Worm (Caenorhabditis elegans) whole organism, young adult: ENCODE measurements around the gene srlf-37.

ENCODE experiments used
- C06A6.2 ChIP-seq: fragments of 200-800 bp; sonication (Bioruptor generic); conservative IDR thresholded peaks from 2 replicates; pipeline ENCODE4 v1.3.6; 2022; ENCODE audit warnings: missing genetic modification characterization, missing compliant biosample characterization
- D2030.7 ChIP-seq: fragments of 200-800 bp; sonication (Bioruptor generic); IDR thresholded peaks from 2 replicates; pipeline ENCODE4 v1.3.6; 2022; ENCODE audit warnings: missing genetic modification reagents, missing genetic modification characterization, missing compliant biosample characterization
- F33H1.4 ChIP-seq: fragments of 200-800 bp; sonication (Bioruptor generic); IDR thresholded peaks from 2 replicates; pipeline ENCODE4 v1.3.6; 2022; ENCODE audit warnings: missing genetic modification reagents, missing genetic modification characterization, missing compliant biosample characterization
- F37B4.10 ChIP-seq: fragments of 200-800 bp; sonication (Bioruptor generic); IDR thresholded peaks from 2 replicates; pipeline ENCODE4 v1.3.6; 2022; ENCODE audit warnings: missing genetic modification characterization, missing compliant biosample characterization
- F49E8.2 ChIP-seq: sonication (generic microtip); optimal IDR thresholded peaks from 3 replicates; lab custom pipeline; 2017; ENCODE audit warnings: missing genetic modification characterization, mild to moderate bottlenecking, missing compliant biosample characterization, antibody characterized with exemption, moderate library complexity; ENCODE audit not compliant: insufficient read depth
- F57C9.4 ChIP-seq: sonication (generic microtip); optimal IDR thresholded peaks from 2 replicates; lab custom pipeline; 2017; ENCODE audit warnings: mild to moderate bottlenecking, missing genetic modification characterization, missing compliant biosample characterization
- aptf-3 ChIP-seq: fragments of 200-800 bp; sonication (Bioruptor generic); IDR thresholded peaks from 2 replicates; pipeline ENCODE4 v1.3.6; 2022; ENCODE audit warnings: missing genetic modification characterization, missing compliant biosample characterization
- attf-6 ChIP-seq: fragments of 200-800 bp; sonication (Bioruptor generic); IDR thresholded peaks from 2 replicates; pipeline ENCODE4 v1.3.6; 2022; ENCODE audit warnings: missing genetic modification reagents, missing genetic modification characterization, missing compliant biosample characterization
- ccch-3 ChIP-seq: fragments of 200-800 bp; sonication (Bioruptor generic); optimal IDR thresholded peaks from 2 replicates; lab custom pipeline; 2018; ENCODE audit warnings: mild to moderate bottlenecking, missing genetic modification characterization, missing compliant biosample characterization
- ceh-100 ChIP-seq: fragments of 200-800 bp; sonication (Bioruptor generic); IDR thresholded peaks from 2 replicates; pipeline ENCODE4 v1.3.6; 2022; ENCODE audit warnings: missing genetic modification reagents, missing genetic modification characterization, missing compliant biosample characterization
- dpl-1 ChIP-seq: fragments of 150-350 bp; optimal IDR thresholded peaks from 2 replicates; lab custom pipeline; 2014; ENCODE audit warnings: missing biosample characterization, missing genetic modification reagents, missing genetic modification characterization
- efl-1 ChIP-seq: fragments of 150-350 bp; optimal IDR thresholded peaks from 2 replicates; lab custom pipeline; 2014; ENCODE audit warnings: missing biosample characterization, missing genetic modification reagents, missing genetic modification characterization
- egl-18 ChIP-seq: fragments of 200-800 bp; sonication (Bioruptor generic); IDR thresholded peaks from 2 replicates; pipeline ENCODE4 v1.3.6; 2022; ENCODE audit warnings: missing genetic modification reagents, missing genetic modification characterization, missing compliant biosample characterization
- ets-4 ChIP-seq: fragments of 200-800 bp; sonication (Bioruptor generic); optimal IDR thresholded peaks from 2 replicates; lab custom pipeline; 2018; ENCODE audit warnings: mild to moderate bottlenecking, missing genetic modification characterization, missing compliant biosample characterization
- fkh-3 ChIP-seq: sonication (generic microtip); optimal IDR thresholded peaks from 2 replicates; lab custom pipeline; 2016; ENCODE audit warnings: mild to moderate bottlenecking, missing genetic modification characterization, missing compliant biosample characterization
- gei-17 ChIP-seq: fragments of 200-800 bp; sonication (Bioruptor generic); optimal IDR thresholded peaks from 2 replicates; lab custom pipeline; 2018; ENCODE audit warnings: mild to moderate bottlenecking, missing genetic modification characterization, missing compliant biosample characterization
- hmg-20 ChIP-seq: fragments of 200-800 bp; sonication (Bioruptor generic); IDR thresholded peaks from 2 replicates; pipeline ENCODE4 v1.3.6; 2022; ENCODE audit warnings: missing genetic modification reagents, missing genetic modification characterization, missing compliant biosample characterization
- lag-1 ChIP-seq: fragments of 200-800 bp; sonication (Bioruptor generic); IDR thresholded peaks from 2 replicates; pipeline ENCODE4 v1.3.6; 2022; ENCODE audit warnings: missing genetic modification reagents, missing genetic modification characterization, missing compliant biosample characterization
- mcd-1 ChIP-seq: fragments of 200-800 bp; sonication (Bioruptor generic); IDR thresholded peaks from 2 replicates; pipeline ENCODE4 v1.3.6; 2022; ENCODE audit warnings: missing genetic modification reagents, missing genetic modification characterization, missing compliant biosample characterization
- mxl-1 ChIP-seq: sonication (generic microtip); optimal IDR thresholded peaks from 2 replicates; lab custom pipeline; 2016; ENCODE audit warnings: missing genetic modification characterization, missing compliant biosample characterization
- rcor-1 ChIP-seq: fragments of 200-800 bp; sonication (Bioruptor generic); IDR thresholded peaks from 2 replicates; pipeline ENCODE4 v1.3.6; 2022; ENCODE audit warnings: missing genetic modification reagents, missing genetic modification characterization, missing compliant biosample characterization
- repo-1 ChIP-seq: sonication (generic microtip); optimal IDR thresholded peaks from 2 replicates; lab custom pipeline; 2017; ENCODE audit warnings: mild to moderate bottlenecking, missing genetic modification characterization, missing compliant biosample characterization
- rpc-1 ChIP-seq, 2 experiments: fragments of 150-350 bp in 1 of 2; sonication (generic microtip) in 1 of 2; optimal IDR thresholded peaks; 2 replicates each; lab custom pipeline; 2014 to 2018; ENCODE audit warnings: missing biosample characterization in 1 of 2, missing genetic modification characterization in 1 of 2, missing genetic modification reagents in 1 of 2, missing genotype in 1 of 2
- sdz-38 ChIP-seq: sonication (generic microtip); optimal IDR thresholded peaks from 2 replicates; lab custom pipeline; 2016; ENCODE audit warnings: missing genotype, missing genetic modification characterization, missing compliant biosample characterization
- sea-2 ChIP-seq: fragments of 200-800 bp; sonication (Bioruptor generic); IDR thresholded peaks from 2 replicates; pipeline ENCODE4 v1.3.6; 2022; ENCODE audit warnings: missing genetic modification characterization, missing compliant biosample characterization
- sptf-2 ChIP-seq: fragments of 200-800 bp; sonication (Bioruptor generic); optimal IDR thresholded peaks from 2 replicates; lab custom pipeline; 2018; ENCODE audit warnings: mild to moderate bottlenecking, missing genetic modification characterization, missing compliant biosample characterization
- tlf-1 ChIP-seq: fragments of 200-800 bp; sonication (Bioruptor generic); optimal IDR thresholded peaks from 2 replicates; lab custom pipeline; 2018; ENCODE audit warnings: mild to moderate bottlenecking, missing genetic modification characterization, missing compliant biosample characterization
- unc-130 ChIP-seq: sonication (generic microtip); optimal IDR thresholded peaks from 2 replicates; lab custom pipeline; 2016; ENCODE audit warnings: missing genetic modification reagents, missing genetic modification characterization, missing compliant biosample characterization
- unc-62 ChIP-seq: fragments of 150-350 bp; optimal IDR thresholded peaks from 2 replicates; lab custom pipeline; 2014; ENCODE audit warnings: missing biosample characterization, missing genetic modification reagents, missing genetic modification characterization
- zfh-2 ChIP-seq: fragments of 200-800 bp; sonication (Bioruptor generic); conservative IDR thresholded peaks from 2 replicates; pipeline ENCODE4 v1.3.6; 2022; ENCODE audit warnings: missing genetic modification reagents, missing genetic modification characterization, missing compliant biosample characterization
- zim-3 ChIP-seq: sonication (generic microtip); optimal IDR thresholded peaks from 2 replicates; lab custom pipeline; 2017; ENCODE audit warnings: mild to moderate bottlenecking, missing genetic modification characterization, moderate library complexity, missing compliant biosample characterization

The srlf-37 gene

DNA sequence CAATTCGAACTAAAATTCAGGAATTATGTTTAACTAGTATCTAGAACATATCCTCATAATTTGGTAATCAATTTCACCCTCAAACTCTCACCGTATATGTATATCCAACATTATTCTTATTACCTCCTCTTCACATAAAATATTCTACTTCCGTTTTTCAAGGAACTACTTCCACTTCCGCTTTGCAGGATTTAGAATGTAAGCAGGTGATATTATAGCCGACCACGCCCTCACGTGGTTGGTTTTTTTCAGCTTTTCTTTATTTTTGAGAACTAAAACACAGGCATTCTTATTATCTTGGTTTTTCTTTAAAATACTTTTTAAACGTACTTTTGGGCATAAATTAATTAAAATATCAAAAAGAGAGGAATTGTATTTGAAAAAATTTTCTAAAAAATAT, 13.9 kb upstream of the srlf-37 start:
- no peak for TF ChIP-seq efl-1
- TF ChIP-seq, all 124 proteins: peak for 0

DNA sequence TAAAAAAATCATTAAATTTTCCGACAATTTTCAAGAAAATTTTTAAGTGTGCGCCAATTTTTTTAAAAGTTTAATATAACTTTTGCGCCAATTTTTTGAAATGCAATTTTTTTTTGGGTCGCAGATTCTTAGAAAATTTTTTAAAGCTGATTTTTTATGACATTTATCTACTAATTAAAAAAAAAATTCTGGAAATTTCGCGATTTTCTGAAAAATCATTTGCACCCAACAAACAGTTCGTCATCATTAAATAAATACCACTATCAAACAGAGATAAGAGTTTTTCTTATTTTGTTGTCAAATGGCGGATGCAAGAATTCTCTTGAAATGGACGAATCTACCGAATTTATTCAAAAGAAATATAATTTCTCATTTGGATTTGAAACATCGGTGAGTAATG, 11.3 kb upstream of the srlf-37 start, which contains the start of gene F48G7.13:
TSS of gene F48G7.13 (plus strand) at position 301 of the 400 bp plus-strand sequence.
- no peak for TF ChIP-seq rpc-1 (optimal IDR thresholded peaks at IDR 0.05; lab: Kevin White, UChicago)
- no peak for TF ChIP-seq rpc-1 (tag; optimal IDR thresholded peaks at IDR 0.05; lab: Kevin White, UChicago)
- no peak for TF ChIP-seq F57C9.4 (tag; lab: Kevin White, UChicago)
- no peak for TF ChIP-seq gei-17 (GFP tag; lab: Kevin White, UChicago)
- no peak for TF ChIP-seq sea-2 (GFP tag; lab: Robert Waterston, UW)
- TF ChIP-seq dpl-1 (GFP tag; lab: Kevin White, UChicago) = no peak
- TF ChIP-seq D2030.7 (GFP tag; lab: Robert Waterston, UW) = no peak

DNA sequence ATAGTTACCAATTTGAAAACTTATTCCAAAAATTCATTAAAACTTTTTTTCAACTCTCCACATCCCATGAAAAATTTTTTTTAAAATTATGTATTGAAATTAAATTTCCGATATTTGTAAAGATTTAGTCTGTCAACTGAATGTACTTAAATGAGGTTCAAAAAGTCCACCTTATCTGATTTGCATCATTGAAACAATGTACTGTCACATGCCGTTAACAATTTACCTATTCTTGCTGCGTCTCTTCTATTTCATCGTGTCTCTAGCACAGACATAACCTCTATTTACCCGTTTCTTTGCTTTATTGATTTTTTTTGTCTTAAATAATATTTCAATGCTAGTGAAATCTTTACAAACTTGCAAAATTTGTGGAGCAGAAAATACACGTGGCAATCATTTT, 6.2 kb upstream of the srlf-37 start, which contains the start of gene nhr-90:
TSS of gene nhr-90 (plus strand) at position 296 of the 400 bp plus-strand sequence.
- no peak for TF ChIP-seq sptf-2
- TF ChIP-seq F37B4.10 (GFP tag; lab: Robert Waterston, UW) = no peak
- no peak for TF ChIP-seq fkh-3 (tag; lab: Kevin White, UChicago)
- no peak for TF ChIP-seq ccch-3 (GFP tag; lab: Kevin White, UChicago)

DNA sequence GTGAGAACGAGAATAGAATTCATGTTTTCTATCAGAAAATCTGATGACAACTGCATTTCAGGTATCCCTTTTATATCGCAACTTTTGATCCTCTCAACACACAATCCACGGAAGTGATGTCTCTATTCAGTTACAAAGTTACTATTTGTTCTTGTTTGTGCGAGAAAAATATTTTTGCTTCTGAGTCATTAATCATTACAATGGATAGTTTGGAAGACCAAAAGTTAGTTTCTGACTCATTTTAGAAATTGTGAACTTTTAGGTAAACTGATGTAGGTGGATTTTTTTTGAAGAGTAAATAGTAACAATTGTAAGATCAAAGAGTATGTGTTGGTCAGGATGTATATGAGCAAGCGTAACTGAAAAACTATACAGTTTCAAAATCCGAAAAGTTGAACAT, 5.7 kb upstream of the srlf-37 start, which contains the start of gene srlf-36:
TSS of gene srlf-36 (minus strand) at position 101 of the 400 bp plus-strand sequence.
- TF ChIP-seq hmg-20 (no peak), ceh-100 (GFP tag; lab: Robert Waterston, UW) (no peak), aptf-3 (GFP tag; lab: Robert Waterston, UW) (no peak), unc-130 (GFP tag; lab: Kevin White, UChicago) (no peak), mcd-1 (GFP tag; lab: Robert Waterston, UW) (no peak), lag-1 (GFP tag; lab: Robert Waterston, UW) (no peak), F49E8.2 (tag; lab: Kevin White, UChicago) (no peak)

DNA sequence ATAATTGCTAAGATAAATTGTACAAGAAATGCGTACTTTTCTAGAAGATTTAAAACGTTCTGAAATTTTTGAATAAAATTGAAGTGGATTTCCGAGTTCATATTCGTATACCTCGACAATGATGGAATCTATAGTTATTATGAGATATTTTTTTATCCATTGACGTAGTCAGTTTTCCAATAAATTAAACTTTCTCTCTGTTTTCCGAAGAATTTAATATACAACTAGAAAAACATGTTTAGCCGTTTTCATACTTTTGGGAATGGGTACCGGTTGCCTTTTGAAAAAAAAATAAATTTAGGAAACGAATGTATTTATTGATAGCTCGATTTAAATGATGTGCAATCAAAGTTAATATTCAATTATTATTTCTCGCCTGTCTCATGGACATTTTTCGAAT, 4.8 kb upstream of the srlf-37 start, which contains the start of gene srw-109:
TSS of gene srw-109 (minus strand) at position 101 of the 400 bp plus-strand sequence.
- TF ChIP-seq F33H1.4 (GFP tag; lab: Robert Waterston, UW) (no peak), C06A6.2 (GFP tag; lab: Robert Waterston, UW) (no peak), zfh-2 (GFP tag; lab: Robert Waterston, UW) (no peak), zim-3 (tag; lab: Kevin White, UChicago) (no peak), unc-62 (GFP tag; lab: Kevin White, UChicago) (no peak), rcor-1 (GFP tag; lab: Robert Waterston, UW) (no peak), tlf-1 (no peak), egl-18 (GFP tag; lab: Robert Waterston, UW) (no peak), attf-6 (GFP tag; lab: Robert Waterston, UW) (no peak), mxl-1 (tag; lab: Kevin White, UChicago) (no peak), rpc-1 (optimal IDR thresholded peaks at IDR 0.05; lab: Kevin White, UChicago) (no peak), rpc-1 (tag; optimal IDR thresholded peaks at IDR 0.05; lab: Kevin White, UChicago) (no peak), repo-1 (tag; lab: Kevin White, UChicago) (no peak), ets-4 (GFP tag; lab: Kevin White, UChicago) (no peak), sdz-38 (no peak)
